Worm (Caenorhabditis elegans) whole organism, midembryonic: ENCODE measurements around the gene F02D10.2.

Source experiments
- flt-1 ChIP-seq: fragments of 200-800 bp; sonication (Bioruptor generic); IDR thresholded peaks from 2 replicates; pipeline ENCODE4 v1.3.6; 2022; ENCODE audit warnings: missing genetic modification characterization, missing compliant biosample characterization
- klf-2 ChIP-seq: fragments of 200-800 bp; sonication (Bioruptor generic); conservative IDR thresholded peaks from 2 replicates; pipeline ENCODE4 v1.3.6; 2022; ENCODE audit warnings: missing genetic modification reagents, missing genetic modification characterization, missing compliant biosample characterization
- med-1 ChIP-seq: sonication (generic microtip); optimal IDR thresholded peaks from 2 replicates; lab custom pipeline; 2017; ENCODE audit warnings: missing genetic modification characterization, mild to moderate bottlenecking, missing compliant biosample characterization, antibody characterized with exemption, missing genetic modification reagents; ENCODE audit not compliant: insufficient read depth
- ztf-23 ChIP-seq: fragments of 200-800 bp; sonication (Bioruptor generic); IDR thresholded peaks from 2 replicates; pipeline ENCODE4 v1.3.6; 2022; ENCODE audit warnings: missing genetic modification reagents, missing genetic modification characterization, missing compliant biosample characterization

- TF ChIP-seq flt-1 (no peak), med-1 (no peak), ztf-23 (GFP tag; lab: Robert Waterston, UW) (no peak), klf-2 (GFP tag; lab: Robert Waterston, UW) (no peak)
Measured at ce11 chrX:13507233-13507632, 43.5 kb upstream of the F02D10.2 start, which contains the start of gene H06A10.1.
